Fruit fly (Drosophila melanogaster) whole organism, adult: ENCODE data around the gene CG9497.

Experiments
- Clk ChIP-seq: fragments of 200-800 bp; sonication (Bioruptor generic); optimal IDR thresholded peaks from 2 replicates; lab custom pipeline; 2017; ENCODE audit warnings: missing biosample characterization, missing genetic modification characterization
- bab1 ChIP-seq: fragments of 200-800 bp; sonication (Bioruptor generic); optimal IDR thresholded peaks from 3 replicates; lab custom pipeline; 2019; ENCODE audit warnings: missing biosample characterization, mild to moderate bottlenecking, missing genetic modification characterization, moderate library complexity
- kay ChIP-seq: fragments of 200-800 bp; sonication (Bioruptor generic); peaks from one replicate; lab custom pipeline; 2016; ENCODE audit warnings: missing biosample characterization, missing genetic modification characterization, borderline replicate concordance

DNA sequence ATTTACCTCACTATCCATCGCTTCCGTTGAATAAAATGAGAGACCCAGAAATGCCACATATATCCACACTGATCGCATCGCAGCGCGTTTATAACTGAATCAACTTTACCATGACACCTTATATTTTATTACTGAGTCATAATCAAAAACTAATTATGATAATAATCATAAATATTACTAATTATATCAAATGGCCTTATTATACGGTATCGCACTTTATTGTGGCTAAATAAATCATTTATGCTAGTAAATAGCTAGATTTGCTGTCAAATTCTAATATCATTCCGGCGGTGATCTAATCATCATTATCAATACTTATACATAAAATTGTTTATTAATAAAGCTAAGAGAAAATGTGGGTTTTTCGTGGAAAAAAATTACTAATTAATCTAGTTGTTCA is 10.0 kb upstream of the CG9497 start, which contains the start of gene CG9500:
- TF ChIP-seq kay = no peak
- no peak for TF ChIP-seq Clk (GFP tag; lab: Kevin White, UChicago)
- no peak for TF ChIP-seq bab1 (GFP tag; lab: Kevin White, UChicago)
